Worm (Caenorhabditis elegans): ENCODE data around the gene F47B8.1.
"Not testable (repeated sequence)": the region's sequence is repeated elsewhere in the genome, so short reads cannot be mapped to it uniquely, and the experiment has no call there.

DNA sequence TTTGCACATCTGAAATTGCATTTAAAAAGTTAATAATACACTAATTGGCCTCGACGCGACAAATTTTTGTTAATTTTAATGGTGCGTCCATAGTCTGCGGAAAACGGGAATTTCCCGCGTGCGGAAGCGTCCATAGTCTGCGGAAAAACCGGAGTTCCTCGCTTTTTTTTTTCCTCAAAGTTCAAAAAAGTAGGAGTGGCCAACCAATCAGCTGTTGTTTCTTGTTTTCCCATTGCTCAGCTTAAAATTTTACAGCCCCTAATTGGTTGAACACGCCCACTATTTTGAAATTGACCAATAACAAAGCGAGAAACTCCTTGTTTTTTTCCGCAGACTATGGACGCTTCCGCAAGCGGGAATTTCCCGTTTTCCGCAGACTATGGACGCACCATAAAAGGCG is 43.2 kb upstream of the F47B8.1 start:
- TF ChIP-seq skn-1 (tag; optimal IDR thresholded peaks at IDR 0.05); unc-62 (GFP tag; optimal IDR thresholded peaks at IDR 0.05); ama-1 (optimal IDR thresholded peaks at IDR 0.05); mdl-1 (tag; optimal IDR thresholded peaks at IDR 0.05); nhr-23 (tag; optimal IDR thresholded peaks at IDR 0.05); sea-2 (GFP tag; optimal IDR thresholded peaks at IDR 0.05): not testable (repeated sequence)

Data from whole organism, L3 larva.